Worm (Caenorhabditis elegans): Measurements from ENCODE around the gene F09B12.3.

DNA sequence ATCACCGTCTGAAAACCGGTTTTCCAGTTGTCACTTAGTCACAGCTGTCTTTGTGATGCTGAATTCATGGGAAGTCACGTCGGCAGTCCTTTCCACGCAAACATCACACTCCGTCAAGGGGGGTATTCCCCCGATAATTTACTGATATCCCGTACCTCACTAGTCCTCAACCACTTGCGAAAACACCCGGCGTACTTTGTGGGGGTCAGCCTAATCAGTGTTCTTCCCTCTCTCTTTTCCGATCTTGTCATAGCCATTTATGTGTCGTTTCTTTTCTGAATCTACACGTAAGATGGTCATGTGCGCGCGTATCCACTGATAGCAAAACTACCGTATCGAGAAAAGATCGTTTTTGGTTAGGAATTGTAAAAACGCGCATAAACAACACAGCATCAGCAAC is 18.3 kb downstream of the F09B12.3 start:
- TF ChIP-seq elt-2 (tag; optimal IDR thresholded peaks at IDR 0.05): no peak
- TF ChIP-seq dmd-4 (tag; optimal IDR thresholded peaks at IDR 0.05; ENCODE audit: borderline replicate concordance): no peak
- no peak for TF ChIP-seq C38D4.7 (GFP tag; optimal IDR thresholded peaks at IDR 0.05)
- no peak for TF ChIP-seq hlh-13 (GFP tag; optimal IDR thresholded peaks at IDR 0.05)
- TF ChIP-seq sox-4 (tag; optimal IDR thresholded peaks at IDR 0.05): no peak

Data from whole organism, late embryonic.